Worm (Caenorhabditis elegans): ENCODE results near the gene col-155.

- TF ChIP-seq nhr-28 (tag; optimal IDR thresholded peaks at IDR 0.05): no peak
- TF ChIP-seq elt-3 (tag; optimal IDR thresholded peaks at IDR 0.05): no peak
- no peak for TF ChIP-seq lin-13 (tag; optimal IDR thresholded peaks at IDR 0.05)
Observed at ce11 chrV:11430823-11431222, 41.1 kb upstream of the col-155 start.

Measured in whole organism, mixed stage, embryonic.